Worm (Caenorhabditis elegans): ENCODE data around the gene C40H1.8.

ce11 chrIII:9327910-9328309 is 13.4 kb downstream of the C40H1.8 start:
- TF ChIP-seq ama-1 (optimal IDR thresholded peaks at IDR 0.05) (no peak), pes-1 (GFP tag; IDR thresholded peaks at IDR 0.05) (no peak), B0310.2 (tag; optimal IDR thresholded peaks at IDR 0.05) (no peak), flt-1 (GFP tag; IDR thresholded peaks at IDR 0.05) (no peak), aly-1 (tag; optimal IDR thresholded peaks at IDR 0.05) (no peak), F13C5.2 (tag; optimal IDR thresholded peaks at IDR 0.05) (no peak), scrt-1 (GFP tag; IDR thresholded peaks at IDR 0.05) (no peak), ets-7 (tag; optimal IDR thresholded peaks at IDR 0.05) (no peak), hnd-1 (tag; optimal IDR thresholded peaks at IDR 0.05) (no peak), sea-1 (GFP tag; conservative IDR thresholded peaks at IDR 0.05) (no peak), tbx-37 (GFP tag; conservative IDR thresholded peaks at IDR 0.05) (no peak)

Measured in whole organism, early embryonic.